Worm (Caenorhabditis elegans) whole organism, midembryonic: ENCODE measurements around the gene pcyt-1.

ENCODE experiments used
- T22C8.4 ChIP-seq: fragments of 200-800 bp; sonication (Bioruptor generic); IDR thresholded peaks from 2 replicates; pipeline ENCODE4 v1.3.6; 2022; ENCODE audit warnings: missing genetic modification characterization, missing compliant biosample characterization
- flt-1 ChIP-seq: fragments of 200-800 bp; sonication (Bioruptor generic); IDR thresholded peaks from 2 replicates; pipeline ENCODE4 v1.3.6; 2022; ENCODE audit warnings: missing genetic modification characterization, missing compliant biosample characterization
- med-1 ChIP-seq: sonication (generic microtip); optimal IDR thresholded peaks from 2 replicates; lab custom pipeline; 2017; ENCODE audit warnings: missing genetic modification characterization, mild to moderate bottlenecking, missing compliant biosample characterization, antibody characterized with exemption, missing genetic modification reagents; ENCODE audit not compliant: insufficient read depth
- tab-1 ChIP-seq: fragments of 200-800 bp; sonication (Bioruptor generic); IDR thresholded peaks from 2 replicates; pipeline ENCODE4 v1.3.6; 2022; ENCODE audit warnings: missing genetic modification characterization, missing compliant biosample characterization
- ztf-23 ChIP-seq: fragments of 200-800 bp; sonication (Bioruptor generic); IDR thresholded peaks from 2 replicates; pipeline ENCODE4 v1.3.6; 2022; ENCODE audit warnings: missing genetic modification reagents, missing genetic modification characterization, missing compliant biosample characterization
- ztf-29 ChIP-seq: fragments of 200-800 bp; sonication (Bioruptor generic); IDR thresholded peaks from 2 replicates; pipeline ENCODE4 v1.3.6; 2022; ENCODE audit warnings: missing genetic modification reagents, missing genetic modification characterization, missing compliant biosample characterization

DNA sequence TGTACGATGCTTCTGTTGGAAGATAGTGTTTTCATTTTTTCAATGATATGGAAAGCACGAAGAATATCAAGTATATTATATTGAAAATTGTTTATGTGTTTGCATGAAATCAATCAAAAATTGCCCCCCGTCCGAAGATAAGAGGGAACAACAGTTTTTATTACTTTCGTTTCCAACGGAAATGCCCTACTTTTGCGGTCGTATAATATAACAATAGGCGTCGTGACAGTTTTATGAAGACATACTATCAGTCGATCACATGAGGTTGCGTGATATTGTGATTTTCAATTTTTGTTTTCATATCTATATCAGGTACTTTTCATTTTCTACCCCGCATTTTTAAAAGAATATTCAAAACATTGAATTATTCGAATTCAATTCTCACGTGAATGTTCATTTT is 23.9 kb downstream of the pcyt-1 start:
- TF ChIP-seq T22C8.4 (GFP tag; lab: Robert Waterston, UW) (no peak), ztf-29 (GFP tag; lab: Robert Waterston, UW) (no peak), tab-1 (GFP tag; lab: Robert Waterston, UW) (no peak), med-1 (GFP tag; lab: Kevin White, UChicago) (no peak), ztf-23 (GFP tag; lab: Robert Waterston, UW) (no peak), flt-1 (GFP tag; lab: Robert Waterston, UW) (no peak)
